Worm (Caenorhabditis elegans) whole organism, L2 larva: ENCODE results near the gene F31F4.1.
A peak's percentile ranks its signal among the peaks of the same experiment; 100 is the strongest.

Experiments used
- R02D3.7 ChIP-seq: fragments of 150-350 bp; optimal IDR thresholded peaks from 2 replicates; lab custom pipeline; 2014; ENCODE audit warnings: missing biosample characterization, missing genetic modification characterization
- ZK546.5 ChIP-seq: sonication (generic microtip); optimal IDR thresholded peaks from 2 replicates; lab custom pipeline; 2017; ENCODE audit warnings: missing biosample characterization, missing genetic modification characterization
- ama-1 ChIP-seq: fragments of 150-350 bp; optimal IDR thresholded peaks from 2 replicates; lab custom pipeline; 2018; ENCODE audit warnings: inconsistent platforms
- blmp-1 ChIP-seq: sonication (generic microtip); optimal IDR thresholded peaks from 2 replicates; lab custom pipeline; 2017; ENCODE audit warnings: missing genetic modification characterization, mild to moderate bottlenecking, missing compliant biosample characterization, antibody characterized with exemption, moderate library complexity; ENCODE audit not compliant: insufficient read depth
- ceh-16 ChIP-seq: fragments of 150-350 bp; optimal IDR thresholded peaks from 2 replicates; lab custom pipeline; 2014; ENCODE audit warnings: missing biosample characterization, missing genetic modification characterization
- ceh-82 ChIP-seq: fragments of 150-350 bp; optimal IDR thresholded peaks from 2 replicates; lab custom pipeline; 2014; ENCODE audit warnings: missing biosample characterization, missing genetic modification characterization
- crh-2 ChIP-seq: sonication (generic microtip); optimal IDR thresholded peaks from 2 replicates; lab custom pipeline; 2017; ENCODE audit warnings: missing biosample characterization, missing genetic modification characterization
- dmd-4 ChIP-seq: sonication (generic microtip); optimal IDR thresholded peaks from 2 replicates; lab custom pipeline; 2017; ENCODE audit warnings: missing biosample characterization, missing genetic modification characterization
- egl-27 ChIP-seq: sonication (generic microtip); optimal IDR thresholded peaks from 3 replicates; lab custom pipeline; 2017; ENCODE audit warnings: missing biosample characterization, missing genetic modification reagents, missing genetic modification characterization
- elt-1 ChIP-seq: fragments of 150-350 bp; optimal IDR thresholded peaks from 2 replicates; lab custom pipeline; 2014; ENCODE audit warnings: missing biosample characterization, missing genetic modification characterization
- elt-3 ChIP-seq: sonication (generic microtip); optimal IDR thresholded peaks from 2 replicates; lab custom pipeline; 2017; ENCODE audit warnings: missing biosample characterization, missing genetic modification characterization
- fos-1 ChIP-seq: fragments of 150-350 bp; optimal IDR thresholded peaks from 2 replicates; lab custom pipeline; 2014; ENCODE audit warnings: missing biosample characterization, missing genetic modification characterization
- lin-11 ChIP-seq: fragments of 150-350 bp; sonication (generic microtip); optimal IDR thresholded peaks from 2 replicates; lab custom pipeline; 2014; ENCODE audit warnings: missing biosample characterization, missing genetic modification characterization, inconsistent platforms, mixed read lengths
- lin-13 ChIP-seq: fragments of 150-350 bp; optimal IDR thresholded peaks from 2 replicates; lab custom pipeline; 2014; ENCODE audit warnings: missing biosample characterization, missing genetic modification reagents, missing genetic modification characterization
- lin-39 ChIP-seq: fragments of 150-350 bp; optimal IDR thresholded peaks from 2 replicates; lab custom pipeline; 2014; ENCODE audit warnings: missing biosample characterization, missing genetic modification reagents, missing genetic modification characterization
- lsy-2 ChIP-seq, 2 experiments: fragments of 150-350 bp in 1 of 2; sonication (generic microtip) in 1 of 2; optimal IDR thresholded peaks; 2 replicates each; lab custom pipeline; 2014 to 2017; ENCODE audit warnings: missing biosample characterization in 2 of 2, missing genetic modification characterization in 2 of 2
- mab-5 ChIP-seq: fragments of 150-350 bp; optimal IDR thresholded peaks from 2 replicates; lab custom pipeline; 2014; ENCODE audit warnings: missing biosample characterization, missing genetic modification characterization
- mbf-1 ChIP-seq: sonication (generic microtip); optimal IDR thresholded peaks from 2 replicates; lab custom pipeline; 2017; ENCODE audit warnings: missing biosample characterization, missing genetic modification characterization
- mdl-1 ChIP-seq, 2 experiments: fragments of 150-350 bp in 1 of 2; sonication (generic microtip) in 1 of 2; optimal IDR thresholded peaks; 2 replicates each; lab custom pipeline; 2017; ENCODE audit warnings: missing biosample characterization in 2 of 2, missing genetic modification characterization in 2 of 2
- nhr-11 ChIP-seq: fragments of 150-350 bp; optimal IDR thresholded peaks from 2 replicates; lab custom pipeline; 2014; ENCODE audit warnings: missing biosample characterization, missing genetic modification characterization
- nhr-12 ChIP-seq: fragments of 150-350 bp; optimal IDR thresholded peaks from 2 replicates; lab custom pipeline; 2014; ENCODE audit warnings: missing biosample characterization, missing genetic modification characterization
- nhr-21 ChIP-seq: fragments of 150-350 bp; optimal IDR thresholded peaks from 2 replicates; lab custom pipeline; 2014; ENCODE audit warnings: missing biosample characterization, missing genetic modification characterization
- nhr-23 ChIP-seq: fragments of 150-350 bp; optimal IDR thresholded peaks from 2 replicates; lab custom pipeline; 2014; ENCODE audit warnings: missing biosample characterization, missing genetic modification reagents, missing genetic modification characterization
- nhr-237 ChIP-seq: fragments of 150-350 bp; optimal IDR thresholded peaks from 2 replicates; lab custom pipeline; 2014; ENCODE audit warnings: missing biosample characterization, missing genetic modification characterization
- nhr-25 ChIP-seq: fragments of 150-350 bp; sonication (generic microtip); optimal IDR thresholded peaks from 3 replicates; lab custom pipeline; 2014; ENCODE audit warnings: missing biosample characterization, missing genetic modification characterization
- nhr-6 ChIP-seq: fragments of 150-350 bp; optimal IDR thresholded peaks from 2 replicates; lab custom pipeline; 2014; ENCODE audit warnings: missing biosample characterization, missing genetic modification characterization
- nhr-77 ChIP-seq: fragments of 150-350 bp; optimal IDR thresholded peaks from 2 replicates; lab custom pipeline; 2014; ENCODE audit warnings: missing biosample characterization, missing genetic modification characterization
- peb-1 ChIP-seq: fragments of 150-350 bp; optimal IDR thresholded peaks from 2 replicates; lab custom pipeline; 2014; ENCODE audit warnings: missing biosample characterization, missing genetic modification characterization
- sem-4 ChIP-seq: fragments of 150-350 bp; optimal IDR thresholded peaks from 2 replicates; lab custom pipeline; 2014; ENCODE audit warnings: missing biosample characterization, missing genetic modification reagents, missing genetic modification characterization
- unc-39 ChIP-seq: fragments of 150-350 bp; optimal IDR thresholded peaks from 2 replicates; lab custom pipeline; 2014; ENCODE audit warnings: missing biosample characterization, missing genetic modification characterization
- unc-62 ChIP-seq: fragments of 150-350 bp; optimal IDR thresholded peaks from 2 replicates; lab custom pipeline; 2014; ENCODE audit warnings: missing biosample characterization, missing genetic modification reagents, missing genetic modification characterization
- zag-1 ChIP-seq: fragments of 150-350 bp; optimal IDR thresholded peaks from 2 replicates; lab custom pipeline; 2014; ENCODE audit warnings: missing biosample characterization, missing genetic modification characterization
- ztf-1 ChIP-seq: fragments of 200-800 bp; sonication (Bioruptor generic); conservative IDR thresholded peaks from 2 replicates; pipeline ENCODE4 v1.3.6; 2022; ENCODE audit warnings: missing genetic modification characterization, missing compliant biosample characterization

The F31F4.1 gene

DNA sequence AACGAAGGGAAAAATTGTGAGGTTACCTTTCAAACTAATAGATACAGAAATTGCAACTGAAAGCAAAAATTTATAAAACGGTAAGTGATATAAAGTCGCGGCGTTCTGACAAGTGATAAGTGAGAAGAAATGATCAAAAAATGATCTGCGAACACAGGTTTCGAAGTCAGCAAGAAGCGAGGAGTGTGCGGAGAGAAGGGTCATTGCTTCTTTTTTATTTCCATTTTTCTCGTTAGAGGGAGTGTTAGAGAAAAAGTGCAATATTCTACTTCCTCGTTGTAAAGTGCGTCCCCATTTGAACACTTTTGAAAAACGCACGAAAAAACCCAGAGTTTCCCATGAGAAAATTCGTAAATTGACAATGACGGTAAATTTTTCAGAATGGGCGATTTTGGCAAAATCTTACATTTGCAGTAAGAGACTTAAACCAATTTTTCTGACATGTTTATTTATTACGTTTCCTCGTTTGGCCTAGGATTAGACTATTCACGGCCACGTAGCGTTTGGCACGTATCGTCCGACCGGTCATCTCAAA lies 7.2 kb upstream of the F31F4.1 start, which contains the start of the genes fbxa-72 and srx-21:
TSS of gene fbxa-72 (minus strand) at position 204 of the 535 bp plus-strand sequence.
TSS of gene srx-21 (plus strand) at position 485 of the 535 bp plus-strand sequence.
- peak; percentile 42 for TF ChIP-seq nhr-25 (tag; lab: Kevin White, UChicago)
- TF ChIP-seq fos-1 (tag; lab: Kevin White, UChicago) = peak; percentile 70
- no peak for TF ChIP-seq lsy-2 (tag; optimal IDR thresholded peaks at IDR 0.05; lab: Kevin White, UChicago)

- TF ChIP-seq nhr-11 (tag; lab: Kevin White, UChicago) (no peak), dmd-4 (tag; lab: Kevin White, UChicago) (no peak), nhr-6 (tag; lab: Kevin White, UChicago) (no peak), nhr-12 (tag; lab: Kevin White, UChicago) (no peak), ama-1 (no peak), mab-5 (no peak), crh-2 (tag; lab: Kevin White, UChicago) (no peak), peb-1 (tag; lab: Kevin White, UChicago) (no peak)
Observed at ce11 chrV:679663-680062, 4.2 kb upstream of the F31F4.1 start, which contains the start of gene srx-22. TSS of gene srx-22 (plus strand) at chrV:679963.

ce11 chrV:682031-682430 lies 1.8 kb upstream of the F31F4.1 start, which contains the start of gene srx-23:
TSS of gene srx-23 (plus strand) at chrV:682331.
- TF ChIP-seq nhr-77 (tag; lab: Kevin White, UChicago) (no peak), nhr-21 (no peak), unc-39 (tag; lab: Kevin White, UChicago) (no peak), egl-27 (no peak), lin-39 (no peak), ceh-82 (tag; lab: Kevin White, UChicago) (no peak), elt-1 (tag; lab: Kevin White, UChicago) (no peak), nhr-237 (no peak), elt-3 (no peak), mbf-1 (no peak), R02D3.7 (tag; lab: Kevin White, UChicago) (no peak), nhr-23 (tag; lab: Kevin White, UChicago) (no peak), zag-1 (tag; lab: Kevin White, UChicago) (no peak), nhr-25 (tag; lab: Kevin White, UChicago) (no peak)

DNA sequence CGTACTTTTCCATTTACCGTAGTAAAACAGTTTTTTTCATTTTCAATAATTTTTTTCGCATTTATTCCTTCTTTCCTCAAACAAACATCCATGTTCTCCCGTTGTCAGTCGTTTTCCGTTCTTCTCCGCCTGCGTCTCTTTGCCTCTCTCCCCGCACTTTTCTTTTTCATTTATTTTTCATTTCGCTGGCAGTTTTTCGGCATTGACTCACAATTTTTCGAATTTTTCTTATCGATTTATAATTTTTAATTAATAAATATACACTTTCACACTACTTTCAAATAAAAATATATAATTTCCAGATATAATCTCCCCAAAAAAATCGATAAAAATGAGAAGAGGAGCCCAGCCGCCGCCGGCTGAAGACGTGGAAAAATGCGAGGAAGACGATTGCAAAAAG lies 3.5 kb downstream of the F31F4.1 start, which contains the start of gene H25P19.1:
TSS of gene H25P19.1 (plus strand) at position 301 of the 400 bp plus-strand sequence.
- TF ChIP-seq lin-11 (tag; lab: Kevin White, UChicago) (no peak), lin-39 (no peak), nhr-6 (tag; lab: Kevin White, UChicago) (no peak), ceh-82 (tag; lab: Kevin White, UChicago) (no peak), mdl-1 (tag; optimal IDR thresholded peaks at IDR 0.05; lab: Kevin White, UChicago) (no peak), crh-2 (tag; lab: Kevin White, UChicago) (no peak), ztf-1 (GFP tag; lab: Robert Waterston, UW) (no peak), nhr-21 (no peak), nhr-11 (tag; lab: Kevin White, UChicago) (no peak), blmp-1 (tag; lab: Kevin White, UChicago) (no peak), zag-1 (tag; lab: Kevin White, UChicago) (no peak), ceh-16 (tag; lab: Kevin White, UChicago) (no peak), ama-1 (no peak), nhr-77 (tag; lab: Kevin White, UChicago) (no peak), sem-4 (tag; lab: Kevin White, UChicago) (no peak), lin-13 (GFP tag; lab: Kevin White, UChicago) (no peak)
- TF ChIP-seq, all 48 proteins: peak for 0

ce11 chrV:689538-689937 lies 5.7 kb downstream of the F31F4.1 start:
- no peak for TF ChIP-seq lin-11 (tag; lab: Kevin White, UChicago)

- TF ChIP-seq mbf-1 = no peak
- TF ChIP-seq peb-1 (tag; lab: Kevin White, UChicago) = no peak
- TF ChIP-seq dmd-4 (tag; lab: Kevin White, UChicago) = no peak
- TF ChIP-seq lin-13 (GFP tag; lab: Kevin White, UChicago) = no peak
- no peak for TF ChIP-seq ZK546.5 (tag; lab: Kevin White, UChicago)
- TF ChIP-seq lin-11 (tag; lab: Kevin White, UChicago) = no peak
- TF ChIP-seq elt-1 (tag; lab: Kevin White, UChicago) = no peak
- TF ChIP-seq ceh-16 (tag; lab: Kevin White, UChicago) = no peak
- no peak for TF ChIP-seq unc-62
Observed at ce11 chrV:692720-693422, 9.0 kb downstream of the F31F4.1 start, which contains the start of gene srx-4. TSS of gene srx-4 (minus strand) at chrV:692770.
